Fruit fly (Drosophila melanogaster): Measurements from ENCODE around the gene CG15888.

Gene CG15888

dm6 chr3R:13273462-13273861, 12.9 kb downstream of the CG15888 start:
- no peak for TF ChIP-seq Hr83 (GFP tag; optimal IDR thresholded peaks at IDR 0.05; ENCODE audit: poor library complexity, severe bottlenecking)
- TF ChIP-seq OdsH (GFP tag; optimal IDR thresholded peaks at IDR 0.05), result peak; percentile 6
- TF ChIP-seq foxo (GFP tag; optimal IDR thresholded peaks at IDR 0.05), result no peak
- no peak for TF ChIP-seq Mio (GFP tag; optimal IDR thresholded peaks at IDR 0.05)
- TF ChIP-seq CrebA (GFP tag; optimal IDR thresholded peaks at IDR 0.05; ENCODE audit: borderline replicate concordance), result no peak
- TF ChIP-seq h (GFP tag; optimal IDR thresholded peaks at IDR 0.05), result peak; percentile 10
- no peak for TF ChIP-seq rgr (GFP tag; optimal IDR thresholded peaks at IDR 0.05)
- no peak for TF ChIP-seq usp (GFP tag; optimal IDR thresholded peaks at IDR 0.05)
- TF ChIP-seq Rel (GFP tag; optimal IDR thresholded peaks at IDR 0.05), result no peak
- peak; percentile 6 for TF ChIP-seq Rel (tag; optimal IDR thresholded peaks at IDR 0.05)
- TF ChIP-seq fru (GFP tag; optimal IDR thresholded peaks at IDR 0.05), result no peak
- TF ChIP-seq Dif (GFP tag; optimal IDR thresholded peaks at IDR 0.05; ENCODE audit: partially characterized antibody), result peak; percentile 10

DNA sequence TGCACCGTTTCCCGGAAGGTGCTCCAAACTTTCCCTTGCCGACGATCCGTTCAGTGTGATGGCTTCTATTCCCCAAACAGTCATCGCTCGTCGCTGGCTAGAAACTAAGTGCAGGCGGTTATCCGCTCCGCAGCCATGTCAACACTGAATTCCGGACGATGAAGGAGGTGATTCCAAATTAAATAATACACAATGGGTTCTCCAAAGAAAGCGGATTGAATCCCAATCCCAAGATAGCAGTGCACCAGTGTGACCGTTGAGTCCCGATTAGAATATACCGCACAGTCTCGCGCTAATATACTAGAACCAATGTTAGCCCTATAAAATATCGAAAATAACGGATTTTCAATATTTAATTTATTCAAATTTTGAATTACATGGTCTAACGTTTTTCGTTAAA, 14.6 kb downstream of the CG15888 start, which contains the start of gene TBC1D5:
TBC1D5 (minus strand) TSS at position 254 of the 400 bp plus-strand sequence.
- TF ChIP-seq Rel (GFP tag; optimal IDR thresholded peaks at IDR 0.05) (no peak), Rel (tag; optimal IDR thresholded peaks at IDR 0.05) (peak; percentile 74), tai (GFP tag; optimal IDR thresholded peaks at IDR 0.05) (no peak), Hr83 (GFP tag; optimal IDR thresholded peaks at IDR 0.05; ENCODE audit: poor library complexity, severe bottlenecking) (peak; percentile 43)

DNA sequence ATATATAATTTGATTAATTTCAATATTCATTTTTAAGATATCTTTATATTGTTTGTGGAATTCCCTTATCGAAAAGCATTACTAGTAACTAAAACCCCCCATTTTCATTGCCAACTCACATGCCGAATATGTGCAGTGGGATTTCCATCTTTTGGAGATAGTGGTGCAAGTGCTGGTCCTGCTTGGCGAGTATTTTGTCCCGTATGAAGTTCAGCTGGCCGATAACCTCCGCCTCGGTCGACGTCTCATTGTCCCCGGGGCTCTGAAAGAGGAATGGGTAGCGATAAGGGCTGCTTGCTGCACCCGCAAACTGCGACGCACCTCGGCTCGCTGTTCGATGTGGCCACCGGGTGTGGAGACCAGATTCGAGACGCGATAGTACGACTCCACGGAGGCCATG, 15.7 kb downstream of the CG15888 start:
- no peak for TF ChIP-seq CG32264 (GFP tag; optimal IDR thresholded peaks at IDR 0.05)
- TF ChIP-seq Rel (GFP tag; optimal IDR thresholded peaks at IDR 0.05), result no peak
- TF ChIP-seq Rel (tag; optimal IDR thresholded peaks at IDR 0.05), result peak; percentile 99
- TF ChIP-seq dsf (GFP tag; optimal IDR thresholded peaks at IDR 0.05; ENCODE audit: borderline replicate concordance), result no peak
- no peak for TF ChIP-seq Mio (GFP tag; optimal IDR thresholded peaks at IDR 0.05)
- no peak for TF ChIP-seq OdsH (GFP tag; optimal IDR thresholded peaks at IDR 0.05)
- TF ChIP-seq CrebA (GFP tag; optimal IDR thresholded peaks at IDR 0.05; ENCODE audit: borderline replicate concordance), result no peak
- no peak for TF ChIP-seq sage (GFP tag; optimal IDR thresholded peaks at IDR 0.05)
- TF ChIP-seq psq (GFP tag; optimal IDR thresholded peaks at IDR 0.05), result no peak

DNA sequence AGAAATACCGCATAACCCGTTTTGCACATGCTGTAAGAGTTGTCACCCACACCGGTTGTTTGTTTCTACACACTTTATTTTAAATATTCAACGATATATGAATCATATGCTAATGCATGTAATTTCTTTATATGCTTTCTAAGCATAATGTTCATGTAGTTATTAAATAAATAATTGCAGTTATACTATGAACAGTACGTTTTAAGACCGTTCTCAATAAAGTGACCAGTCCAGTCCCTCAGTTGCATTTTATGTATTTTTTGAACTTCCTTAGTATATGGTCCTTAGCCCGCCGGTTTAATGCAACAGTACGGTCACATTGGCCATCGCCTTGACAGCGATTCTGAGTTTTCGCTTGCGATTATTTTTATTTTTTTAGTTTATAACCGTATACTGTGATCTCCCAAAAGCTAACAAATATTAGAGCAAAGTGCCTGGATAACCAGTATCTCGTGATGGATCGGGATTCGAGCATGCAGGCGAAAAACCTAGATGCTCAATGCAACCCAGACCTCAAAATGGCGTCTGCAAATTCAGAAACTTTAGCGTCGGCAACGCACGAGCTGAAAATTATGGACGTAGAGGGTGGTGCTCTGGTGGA, 22.2 kb downstream of the CG15888 start, which contains the start of gene Ravus:
Ravus (minus strand) TSS at position 1 of the 601 bp plus-strand sequence.
- TF ChIP-seq lola (GFP tag; optimal IDR thresholded peaks at IDR 0.05), result no peak
- peak; percentile 42 for TF ChIP-seq Myc (optimal IDR thresholded peaks at IDR 0.05)
- no peak for TF ChIP-seq GATAd (GFP tag; optimal IDR thresholded peaks at IDR 0.05)
- peak; percentile 66 for TF ChIP-seq Sp1 (GFP tag; optimal IDR thresholded peaks at IDR 0.05)
- TF ChIP-seq woc (GFP tag; optimal IDR thresholded peaks at IDR 0.05), result no peak
- TF ChIP-seq brk (GFP tag; optimal IDR thresholded peaks at IDR 0.05), result no peak
- no peak for TF ChIP-seq Mio (GFP tag; optimal IDR thresholded peaks at IDR 0.05)
- TF ChIP-seq CG32264 (GFP tag; optimal IDR thresholded peaks at IDR 0.05), result no peak
- no peak for TF ChIP-seq Vsx2 (GFP tag; optimal IDR thresholded peaks at IDR 0.05; ENCODE audit: partially characterized antibody)
- TF ChIP-seq foxo (GFP tag; optimal IDR thresholded peaks at IDR 0.05), result peak in 1 of 2 experiments; percentile 65
- peak; percentile 68 for TF ChIP-seq CG9705 (GFP tag; optimal IDR thresholded peaks at IDR 0.05)
- TF ChIP-seq fru (GFP tag; optimal IDR thresholded peaks at IDR 0.05), result no peak
- TF ChIP-seq br (GFP tag; optimal IDR thresholded peaks at IDR 0.05), result peak; percentile 41
- TF ChIP-seq CrebA (GFP tag; optimal IDR thresholded peaks at IDR 0.05; ENCODE audit: borderline replicate concordance), result no peak
- no peak for TF ChIP-seq dsf (GFP tag; optimal IDR thresholded peaks at IDR 0.05; ENCODE audit: borderline replicate concordance)
- peak; percentile 38 for TF ChIP-seq psq (GFP tag; optimal IDR thresholded peaks at IDR 0.05)
- TF ChIP-seq Rel (GFP tag; optimal IDR thresholded peaks at IDR 0.05), result no peak
- peak; percentile 29 for TF ChIP-seq Rel (tag; optimal IDR thresholded peaks at IDR 0.05)
- TF ChIP-seq Hr83 (GFP tag; optimal IDR thresholded peaks at IDR 0.05; ENCODE audit: poor library complexity, severe bottlenecking), result no peak
- no peak for TF ChIP-seq Hnf4 (GFP tag; optimal IDR thresholded peaks at IDR 0.05)
- no peak for TF ChIP-seq usp (GFP tag; optimal IDR thresholded peaks at IDR 0.05)
- no peak for TF ChIP-seq dmrt93B (GFP tag; optimal IDR thresholded peaks at IDR 0.05)
- TF ChIP-seq Hr78 (GFP tag; optimal IDR thresholded peaks at IDR 0.05), result no peak
- TF ChIP-seq sv (GFP tag; optimal IDR thresholded peaks at IDR 0.05), result peak; percentile 46
- peak; percentile 59 for TF ChIP-seq ey (GFP tag; optimal IDR thresholded peaks at IDR 0.05)
- TF ChIP-seq HLH106 (tag; optimal IDR thresholded peaks at IDR 0.05), result peak; percentile 75
- TF ChIP-seq OdsH (GFP tag; optimal IDR thresholded peaks at IDR 0.05), result peak; percentile 50
- TF ChIP-seq rgr (GFP tag; optimal IDR thresholded peaks at IDR 0.05), result peak; percentile 70

Data from whole organism, wandering third instar larva.